Worm (Caenorhabditis elegans) whole organism, late embryonic: ENCODE results near the gene malt-1.
"Not testable (repeated sequence)": the region's sequence is repeated elsewhere in the genome, so short reads cannot be mapped to it uniquely, and the experiment has no call there.

Source experiments
- F13H6.1 ChIP-seq: sonication (generic microtip); optimal IDR thresholded peaks from 2 replicates; lab custom pipeline; 2016; ENCODE audit warnings: missing genetic modification characterization, missing compliant biosample characterization
- Y22D7AL.16 ChIP-seq: sonication (generic microtip); optimal IDR thresholded peaks from 2 replicates; lab custom pipeline; 2016; ENCODE audit warnings: missing genetic modification characterization, missing compliant biosample characterization
- ahr-1 ChIP-seq: sonication (generic microtip); optimal IDR thresholded peaks from 2 replicates; lab custom pipeline; 2016; ENCODE audit warnings: missing genetic modification characterization, missing compliant biosample characterization
- ama-1 ChIP-seq: fragments of 150-350 bp; optimal IDR thresholded peaks from 2 replicates; lab custom pipeline; 2014
- ceh-2 ChIP-seq: sonication (generic microtip); optimal IDR thresholded peaks from 2 replicates; lab custom pipeline; 2016; ENCODE audit warnings: missing genotype, missing genetic modification characterization, missing compliant biosample characterization
- dmd-4 ChIP-seq: sonication (generic microtip); optimal IDR thresholded peaks from 2 replicates; lab custom pipeline; 2016; ENCODE audit warnings: borderline replicate concordance, missing genetic modification characterization, missing compliant biosample characterization
- pqm-1 ChIP-seq: sonication (generic microtip); optimal IDR thresholded peaks from 2 replicates; lab custom pipeline; 2016; ENCODE audit warnings: missing genetic modification characterization, missing compliant biosample characterization

- TF ChIP-seq pqm-1 (tag; lab: Kevin White, UChicago); ceh-2 (tag; lab: Kevin White, UChicago); F13H6.1 (tag; lab: Kevin White, UChicago); dmd-4 (tag; lab: Kevin White, UChicago); Y22D7AL.16 (tag; lab: Kevin White, UChicago); ahr-1; ama-1 (lab: Kevin White, UChicago): not testable (repeated sequence)
These were observed 26.6 kb upstream of the malt-1 start, which contains the start of gene C15F1.8 for ce11 chrII:6977732-6978131.
